Worm (Caenorhabditis elegans): ENCODE data around the gene srd-5.

The srd-5 gene

ce11 chrIV:5703917-5704316 is 29.6 kb upstream of the srd-5 start:
- TF ChIP-seq mel-28 (tag; optimal IDR thresholded peaks at IDR 0.05; ENCODE audit: borderline replicate concordance) = no peak
- TF ChIP-seq efl-1 (GFP tag; optimal IDR thresholded peaks at IDR 0.05) = no peak
- TF ChIP-seq F39B2.1 (GFP tag; IDR thresholded peaks at IDR 0.05) = no peak
- no peak for TF ChIP-seq cebp-2 (GFP tag; IDR thresholded peaks at IDR 0.05)
- TF ChIP-seq somi-1 (GFP tag; optimal IDR thresholded peaks at IDR 0.05) = no peak
- no peak for TF ChIP-seq hlh-26 (GFP tag; conservative IDR thresholded peaks at IDR 0.05)
- no peak for TF ChIP-seq akir-1 (GFP tag; optimal IDR thresholded peaks at IDR 0.05)
- no peak for TF ChIP-seq pha-4 (tag; optimal IDR thresholded peaks at IDR 0.05)
- no peak for TF ChIP-seq ztf-28 (GFP tag; IDR thresholded peaks at IDR 0.05)
- TF ChIP-seq madf-8 (GFP tag; conservative IDR thresholded peaks at IDR 0.05) = no peak
- no peak for TF ChIP-seq atf-7 (tag; optimal IDR thresholded peaks at IDR 0.05)
- TF ChIP-seq madf-6 (GFP tag; IDR thresholded peaks at IDR 0.05) = no peak
- no peak for TF ChIP-seq gei-17 (GFP tag; optimal IDR thresholded peaks at IDR 0.05)

ce11 chrIV:5703443-5703842 is 29.1 kb upstream of the srd-5 start, which contains the start of the genes C55C3.73 and perm-5:
C55C3.73 (minus strand) TSS chrIV:5703451.
perm-5 (minus strand) TSS chrIV:5703468.
- TF ChIP-seq ccch-3 (GFP tag; optimal IDR thresholded peaks at IDR 0.05) (no peak), attf-3 (GFP tag; conservative IDR thresholded peaks at IDR 0.05) (peak; percentile 85)

ce11 chrIV:5701646-5702045 is 27.3 kb upstream of the srd-5 start:
- no peak for TF ChIP-seq D2030.7 (GFP tag; IDR thresholded peaks at IDR 0.05)
- no peak for TF ChIP-seq lsy-27 (tag; optimal IDR thresholded peaks at IDR 0.05; ENCODE audit: borderline replicate concordance, insufficient read depth)
- TF ChIP-seq atf-7 (tag; optimal IDR thresholded peaks at IDR 0.05) = no peak
- no peak for TF ChIP-seq rpc-1 (optimal IDR thresholded peaks at IDR 0.05)
- TF ChIP-seq rpc-1 (tag; optimal IDR thresholded peaks at IDR 0.05) = no peak
- TF ChIP-seq ama-1 (optimal IDR thresholded peaks at IDR 0.05) = no peak
- no peak for TF ChIP-seq ama-1 (GFP tag; optimal IDR thresholded peaks at IDR 0.05)
- no peak for TF ChIP-seq F23B12.7 (tag; optimal IDR thresholded peaks at IDR 0.05; ENCODE audit: insufficient read depth)
- no peak for TF ChIP-seq Y53F4B.3 (GFP tag; IDR thresholded peaks at IDR 0.05)
- no peak for TF ChIP-seq die-1 (tag; optimal IDR thresholded peaks at IDR 0.05)
- TF ChIP-seq Y56A3A.18 (GFP tag; IDR thresholded peaks at IDR 0.05) = no peak

DNA sequence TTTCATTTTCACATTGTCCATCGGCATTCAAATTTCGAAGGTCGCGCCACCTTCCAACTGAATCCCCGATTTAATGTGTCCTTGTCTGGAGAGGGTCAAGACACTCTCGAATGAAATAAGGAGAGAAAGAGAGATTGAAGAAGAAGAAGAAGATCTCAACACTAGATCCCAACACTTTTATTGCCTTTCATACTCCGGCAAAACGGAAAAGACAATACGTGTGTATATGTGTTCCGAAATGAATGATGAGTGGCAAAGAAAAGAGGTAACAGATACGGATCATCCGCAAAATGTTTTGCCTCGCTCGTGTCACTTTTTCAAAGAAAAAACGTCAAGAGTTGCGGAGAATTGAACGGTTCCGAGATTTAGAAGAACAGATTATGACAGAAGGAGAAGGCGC is 26.0 kb upstream of the srd-5 start:
- TF ChIP-seq egl-44 (GFP tag; IDR thresholded peaks at IDR 0.05) (no peak), F10E7.11 (tag; optimal IDR thresholded peaks at IDR 0.05) (no peak), rpc-1 (optimal IDR thresholded peaks at IDR 0.05) (no peak), rpc-1 (tag; optimal IDR thresholded peaks at IDR 0.05) (no peak), pbrm-1 (GFP tag; IDR thresholded peaks at IDR 0.05) (no peak), athp-1 (tag; optimal IDR thresholded peaks at IDR 0.05) (no peak), hmg-1.2 (GFP tag; IDR thresholded peaks at IDR 0.05) (no peak), snpc-4 (GFP tag; optimal IDR thresholded peaks at IDR 0.05) (no peak), snpc-4 (tag; optimal IDR thresholded peaks at IDR 0.05) (no peak), ccch-3 (GFP tag; optimal IDR thresholded peaks at IDR 0.05) (no peak), nhr-179 (tag; optimal IDR thresholded peaks at IDR 0.05) (no peak), unc-62 (GFP tag; optimal IDR thresholded peaks at IDR 0.05) (no peak), hlh-12 (tag; optimal IDR thresholded peaks at IDR 0.05) (no peak), F39B2.1 (GFP tag; IDR thresholded peaks at IDR 0.05) (no peak), K12H6.12 (tag; optimal IDR thresholded peaks at IDR 0.05) (no peak), F49E8.2 (tag; optimal IDR thresholded peaks at IDR 0.05; ENCODE audit: insufficient read depth) (no peak), egrh-3 (GFP tag; IDR thresholded peaks at IDR 0.05) (no peak), lir-1 (GFP tag; conservative IDR thresholded peaks at IDR 0.05) (no peak), sea-2 (GFP tag; IDR thresholded peaks at IDR 0.05) (no peak)

All from whole organism, young adult.